Worm (Caenorhabditis elegans) whole organism, early embryonic: Measurements from ENCODE around the gene F52C12.6.
"Not testable (repeated sequence)": the region's sequence is repeated elsewhere in the genome, so short reads cannot be mapped to it uniquely, and the experiment has no call there.

Source experiments
- B0310.2 ChIP-seq: sonication (generic microtip); optimal IDR thresholded peaks from 2 replicates; lab custom pipeline; 2016; ENCODE audit warnings: mild to moderate bottlenecking, missing genetic modification characterization, missing compliant biosample characterization
- flt-1 ChIP-seq: fragments of 200-800 bp; sonication (Bioruptor generic); IDR thresholded peaks from 2 replicates; pipeline ENCODE4 v1.3.6; 2022; ENCODE audit warnings: missing genetic modification characterization, missing compliant biosample characterization
- scrt-1 ChIP-seq: fragments of 200-800 bp; sonication (Bioruptor generic); IDR thresholded peaks from 2 replicates; pipeline ENCODE4 v1.3.6; 2022; ENCODE audit warnings: missing genetic modification characterization, missing compliant biosample characterization

DNA sequence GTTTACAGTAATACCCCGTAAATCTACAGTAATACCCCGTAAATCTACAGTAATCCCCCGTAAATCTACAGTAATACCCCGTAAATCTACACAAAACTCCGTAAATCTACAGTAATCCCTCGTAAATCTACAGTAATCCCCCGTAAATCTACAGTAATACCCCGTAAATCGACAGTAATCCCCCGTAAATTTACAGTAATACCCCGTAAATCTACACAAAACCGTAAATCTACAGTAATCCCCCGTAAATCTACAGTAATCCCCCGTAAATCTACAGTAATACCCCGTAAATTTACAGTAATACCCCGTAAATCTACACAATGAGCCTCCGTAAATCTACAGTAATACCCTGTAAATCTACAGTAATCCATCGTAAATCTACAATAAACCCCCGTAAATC lies 6.6 kb upstream of the F52C12.6 start:
- TF ChIP-seq scrt-1; B0310.2 (tag; lab: Kevin White, UChicago); flt-1: not testable (repeated sequence)
